Fruit fly (Drosophila melanogaster) whole organism, prepupa: ENCODE measurements around the gene CG4768.

Source experiments
- Blimp-1 ChIP-seq: fragments of 200-800 bp; sonication (Bioruptor generic); optimal IDR thresholded peaks from 3 replicates; lab custom pipeline; 2017; ENCODE audit warnings: missing biosample characterization, missing genetic modification characterization, mild to moderate bottlenecking, moderate library complexity, missing genetic modification reagents
- CG10631 ChIP-seq: fragments of 200-800 bp; sonication (Bioruptor generic); optimal IDR thresholded peaks from 2 replicates; lab custom pipeline; 2016; ENCODE audit warnings: missing biosample characterization, missing genetic modification characterization
- CG10669 ChIP-seq: fragments of 200-800 bp; sonication (Bioruptor generic); optimal IDR thresholded peaks from 3 replicates; lab custom pipeline; 2018; ENCODE audit warnings: missing biosample characterization, mild to moderate bottlenecking, missing genetic modification characterization, moderate library complexity
- CG11294 ChIP-seq: fragments of 200-800 bp; sonication (Bioruptor generic); IDR thresholded peaks from 2 replicates; pipeline ENCODE4 v1.3.6; 2022; ENCODE audit warnings: missing biosample characterization, missing genetic modification characterization
- CG11762 ChIP-seq: fragments of 200-800 bp; sonication (Bioruptor generic); optimal IDR thresholded peaks from 3 replicates; lab custom pipeline; 2016; ENCODE audit warnings: missing biosample characterization, missing genetic modification characterization; ENCODE audit not compliant: insufficient read depth
- CG11902 ChIP-seq: fragments of 200-800 bp; sonication (Bioruptor generic); optimal IDR thresholded peaks from 3 replicates; lab custom pipeline; 2016; ENCODE audit warnings: missing biosample characterization, missing genetic modification characterization
- CG1621 ChIP-seq: fragments of 200-800 bp; sonication (Bioruptor generic); optimal IDR thresholded peaks from 3 replicates; lab custom pipeline; 2018; ENCODE audit warnings: missing biosample characterization, mild to moderate bottlenecking, missing genetic modification characterization
- CG16779 ChIP-seq: fragments of 200-800 bp; sonication (Bioruptor generic); optimal IDR thresholded peaks from 3 replicates; lab custom pipeline; 2017; ENCODE audit warnings: missing biosample characterization, mild to moderate bottlenecking, missing genetic modification characterization
- CG3032 ChIP-seq: fragments of 200-800 bp; optimal IDR thresholded peaks from 2 replicates; lab custom pipeline; 2019; ENCODE audit warnings: missing biosample characterization, mild to moderate bottlenecking, missing genetic modification characterization, moderate library complexity
- CG31627 ChIP-seq: fragments of 200-800 bp; sonication (Bioruptor generic); optimal IDR thresholded peaks from 3 replicates; lab custom pipeline; 2016; ENCODE audit warnings: missing biosample characterization, missing genetic modification characterization
- CG32006 ChIP-seq: fragments of 200-800 bp; sonication (Bioruptor generic); optimal IDR thresholded peaks from 3 replicates; lab custom pipeline; 2017; ENCODE audit warnings: missing biosample characterization, mild to moderate bottlenecking, missing genetic modification characterization
- CG34406 ChIP-seq: fragments of 200-800 bp; sonication (Bioruptor generic); optimal IDR thresholded peaks from 3 replicates; lab custom pipeline; 2016; ENCODE audit warnings: missing biosample characterization, missing genetic modification characterization
- CG3919 ChIP-seq: fragments of 200-800 bp; sonication (Bioruptor generic); optimal IDR thresholded peaks from 3 replicates; lab custom pipeline; 2016; ENCODE audit warnings: missing biosample characterization, missing genetic modification characterization
- CG4318 ChIP-seq: fragments of 200-800 bp; sonication (Bioruptor generic); optimal IDR thresholded peaks from 3 replicates; lab custom pipeline; 2017; ENCODE audit warnings: missing biosample characterization, mild to moderate bottlenecking, missing genetic modification characterization
- CG6276 ChIP-seq: fragments of 200-800 bp; sonication (Bioruptor generic); optimal IDR thresholded peaks from 2 replicates; lab custom pipeline; 2017; ENCODE audit warnings: missing biosample characterization, mild to moderate bottlenecking, missing genetic modification characterization
- CG8319 ChIP-seq: fragments of 200-800 bp; sonication (Bioruptor generic); optimal IDR thresholded peaks from 3 replicates; lab custom pipeline; 2016; ENCODE audit warnings: missing biosample characterization, missing genetic modification characterization
- CG9139 ChIP-seq: fragments of 200-800 bp; sonication (Bioruptor generic); optimal IDR thresholded peaks from 3 replicates; lab custom pipeline; 2017; ENCODE audit warnings: missing biosample characterization, mild to moderate bottlenecking, missing genetic modification characterization
- Eip78C ChIP-seq: fragments of 200-800 bp; sonication (Bioruptor generic); peaks from one replicate; lab custom pipeline; 2016; ENCODE audit warnings: missing biosample characterization, missing genetic modification characterization
- Eip93F ChIP-seq: fragments of 200-800 bp; sonication (Bioruptor generic); optimal IDR thresholded peaks from 2 replicates; lab custom pipeline; 2016; ENCODE audit warnings: missing biosample characterization, mild to moderate bottlenecking, missing genetic modification characterization
- Ets21C ChIP-seq: fragments of 200-800 bp; sonication (Bioruptor generic); optimal IDR thresholded peaks from 3 replicates; lab custom pipeline; 2016; ENCODE audit warnings: missing biosample characterization, missing genetic modification characterization
- Ets96B ChIP-seq: fragments of 200-800 bp; optimal IDR thresholded peaks from 2 replicates; lab custom pipeline; 2019; ENCODE audit warnings: missing biosample characterization, mild to moderate bottlenecking, missing genetic modification characterization, moderate library complexity
- Gug ChIP-seq: fragments of 200-800 bp; sonication (Bioruptor generic); IDR thresholded peaks from 2 replicates; pipeline ENCODE4 v1.3.6; 2022; ENCODE audit warnings: missing biosample characterization, missing genetic modification characterization
- Hr38 ChIP-seq: sonication (Bioruptor generic); optimal IDR thresholded peaks from 2 replicates; lab custom pipeline; 2016; ENCODE audit warnings: missing biosample characterization, missing genetic modification characterization
- Hr39 ChIP-seq: fragments of 200-800 bp; sonication (Bioruptor generic); optimal IDR thresholded peaks from 2 replicates; lab custom pipeline; 2016; ENCODE audit warnings: missing biosample characterization, missing genetic modification characterization
- Hr4 ChIP-seq: fragments of 200-800 bp; sonication (Bioruptor generic); optimal IDR thresholded peaks from 3 replicates; lab custom pipeline; 2016; ENCODE audit warnings: missing biosample characterization, missing genetic modification characterization
- Met ChIP-seq: fragments of 200-800 bp; sonication (Bioruptor generic); optimal IDR thresholded peaks from 3 replicates; lab custom pipeline; 2016; ENCODE audit warnings: missing biosample characterization, missing genetic modification characterization
- Smox ChIP-seq: fragments of 200-800 bp; sonication (Bioruptor generic); optimal IDR thresholded peaks from 3 replicates; lab custom pipeline; 2016; ENCODE audit warnings: missing biosample characterization, missing genetic modification characterization
- Sox102F ChIP-seq: fragments of 200-800 bp; sonication (Bioruptor generic); optimal IDR thresholded peaks from 2 replicates; lab custom pipeline; 2016; ENCODE audit warnings: missing biosample characterization, mild to moderate bottlenecking, missing genetic modification characterization
- achi ChIP-seq: fragments of 200-800 bp; sonication (Bioruptor generic); optimal IDR thresholded peaks from 3 replicates; lab custom pipeline; 2016; ENCODE audit warnings: missing biosample characterization, missing genetic modification characterization
- acj6 ChIP-seq: fragments of 200-800 bp; sonication (Bioruptor generic); optimal IDR thresholded peaks from 3 replicates; lab custom pipeline; 2016; ENCODE audit warnings: missing biosample characterization, missing genetic modification characterization
- cyc ChIP-seq: fragments of 200-800 bp; sonication (Bioruptor generic); optimal IDR thresholded peaks from 3 replicates; lab custom pipeline; 2016; ENCODE audit warnings: missing biosample characterization, missing genetic modification characterization
- dac ChIP-seq: fragments of 200-800 bp; sonication (Bioruptor generic); optimal IDR thresholded peaks from 2 replicates; lab custom pipeline; 2017; ENCODE audit warnings: missing biosample characterization, mild to moderate bottlenecking, missing genetic modification characterization
- dsx ChIP-seq: fragments of 200-800 bp; optimal IDR thresholded peaks from 3 replicates; lab custom pipeline; 2019; ENCODE audit warnings: missing biosample characterization, mild to moderate bottlenecking, missing genetic modification characterization, moderate library complexity; ENCODE audit not compliant: poor library complexity, severe bottlenecking
- eg ChIP-seq: fragments of 200-800 bp; sonication (Bioruptor generic); IDR thresholded peaks from 3 replicates; pipeline ENCODE4 v1.3.6; 2022; ENCODE audit warnings: missing biosample characterization, missing genetic modification characterization
- fd59A ChIP-seq: fragments of 200-800 bp; sonication (Bioruptor generic); optimal IDR thresholded peaks from 2 replicates; lab custom pipeline; 2017; ENCODE audit warnings: missing biosample characterization, mild to moderate bottlenecking, missing genetic modification characterization, missing genetic modification reagents
- fd85E ChIP-seq: fragments of 200-800 bp; sonication (Bioruptor generic); optimal IDR thresholded peaks from 3 replicates; lab custom pipeline; 2016; ENCODE audit warnings: missing biosample characterization, missing genetic modification characterization
- fkh ChIP-seq: fragments of 200-800 bp; sonication (Bioruptor generic); optimal IDR thresholded peaks from 3 replicates; lab custom pipeline; 2017; ENCODE audit warnings: missing biosample characterization, mild to moderate bottlenecking, missing genetic modification characterization, moderate library complexity
- net ChIP-seq: fragments of 200-800 bp; sonication (Bioruptor generic); optimal IDR thresholded peaks from 3 replicates; lab custom pipeline; 2016; ENCODE audit warnings: missing biosample characterization, missing genetic modification characterization
- salr ChIP-seq, 2 experiments: fragments of 200-800 bp; sonication (Bioruptor generic); optimal IDR thresholded peaks; 3 replicates each; lab custom pipeline; 2016 to 2018; ENCODE audit warnings: missing biosample characterization in 2 of 2, missing genetic modification characterization in 2 of 2, mild to moderate bottlenecking in 1 of 2
- spab ChIP-seq: fragments of 200-800 bp; sonication (Bioruptor generic); optimal IDR thresholded peaks from 2 replicates; lab custom pipeline; 2017; ENCODE audit warnings: missing biosample characterization, mild to moderate bottlenecking, missing genetic modification characterization, missing genetic modification reagents
- ss ChIP-seq, 2 experiments: fragments of 200-800 bp; sonication (Bioruptor generic); optimal IDR thresholded peaks; 2 replicates in 1 of 2; 3 replicates in 1 of 2; lab custom pipeline; 2017 to 2018; ENCODE audit warnings: mild to moderate bottlenecking in 2 of 2, missing biosample characterization in 2 of 2, missing genetic modification characterization in 2 of 2, moderate library complexity in 1 of 2
- svp ChIP-seq: fragments of 200-800 bp; sonication (Bioruptor generic); peaks from one replicate; lab custom pipeline; 2016; ENCODE audit warnings: missing biosample characterization, missing genetic modification characterization
- topi ChIP-seq: fragments of 200-800 bp; sonication (Bioruptor generic); optimal IDR thresholded peaks from 3 replicates; lab custom pipeline; 2016; ENCODE audit warnings: missing biosample characterization, missing genetic modification characterization
- vri ChIP-seq: fragments of 200-800 bp; sonication (Bioruptor generic); optimal IDR thresholded peaks from 3 replicates; lab custom pipeline; 2016; ENCODE audit warnings: missing biosample characterization, mild to moderate bottlenecking, missing genetic modification characterization

CG4768 gene

DNA sequence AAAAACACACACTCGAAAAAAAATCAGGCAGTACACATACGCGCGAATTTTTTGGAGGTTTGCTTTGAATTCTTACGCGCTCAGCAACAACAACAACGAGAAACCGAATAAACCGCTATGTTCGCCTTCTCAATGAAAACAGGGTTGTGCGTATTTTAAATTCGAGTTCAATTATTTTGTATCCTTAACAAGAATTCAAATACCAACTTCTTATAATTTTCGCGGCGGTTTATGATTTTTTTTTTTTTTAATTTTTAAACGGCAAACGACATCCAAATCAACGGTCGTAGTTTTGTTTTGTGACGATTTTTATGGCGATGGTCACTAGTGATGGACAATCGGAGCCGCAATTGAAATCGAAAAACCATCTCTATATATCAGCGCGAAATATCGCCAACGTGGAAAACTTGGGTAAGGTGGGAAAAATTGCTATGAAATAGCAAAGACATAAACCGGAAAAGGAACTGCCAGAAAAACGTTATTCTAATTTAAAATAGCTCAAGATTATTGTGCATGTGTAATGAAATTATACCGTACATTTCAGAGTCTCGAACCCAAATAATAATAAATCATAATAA is 40.3 kb upstream of the CG4768 start, which contains the start of gene goe (continued):
- TF ChIP-seq Hr38 (GFP tag; lab: Kevin White, UChicago) (no peak), achi (GFP tag; lab: Kevin White, UChicago) (peak; percentile 49), dsx (GFP tag; lab: Kevin White, UChicago) (no peak), fd59A (GFP tag; lab: Kevin White, UChicago) (no peak), CG8319 (GFP tag; lab: Kevin White, UChicago) (peak; percentile 17), Ets21C (GFP tag; lab: Kevin White, UChicago) (peak; percentile 67), CG1621 (tag; lab: Kevin White, UChicago) (no peak), acj6 (peak; percentile 56), CG31627 (peak; percentile 80), vri (GFP tag; lab: Kevin White, UChicago) (peak; percentile 63), CG11762 (GFP tag; lab: Kevin White, UChicago) (no peak), Ets96B (tag; lab: Kevin White, UChicago) (no peak), Eip78C (GFP tag; lab: Kevin White, UChicago) (peak; percentile 83), CG11902 (GFP tag; lab: Kevin White, UChicago) (peak; percentile 27), CG3032 (tag; lab: Kevin White, UChicago) (peak; percentile 37), Hr39 (GFP tag; lab: Kevin White, UChicago) (peak; percentile 81)

DNA sequence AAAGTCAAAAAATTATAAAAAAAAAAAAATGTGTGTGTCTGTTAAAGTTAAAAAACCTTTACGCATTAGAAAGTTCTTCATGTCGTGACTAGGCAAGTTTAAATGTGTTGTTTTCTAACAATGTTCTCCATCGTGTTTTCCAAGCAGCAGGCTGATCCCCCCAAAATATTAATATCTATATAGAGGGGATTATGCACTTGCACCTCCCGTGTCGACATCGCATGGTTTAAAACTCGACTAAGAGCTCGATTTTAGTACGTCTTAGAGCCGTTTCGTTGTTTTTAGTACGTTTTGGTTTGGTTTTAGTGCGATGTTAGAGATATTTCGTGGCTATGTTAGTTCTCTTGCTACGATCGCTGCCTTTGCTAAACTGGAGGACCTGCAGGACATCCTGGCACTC is 38.9 kb upstream of the CG4768 start:
- TF ChIP-seq Smox (GFP tag; lab: Kevin White, UChicago) (no peak), fd85E (GFP tag; lab: Kevin White, UChicago) (no peak), CG11762 (GFP tag; lab: Kevin White, UChicago) (no peak), Hr39 (GFP tag; lab: Kevin White, UChicago) (no peak), vri (GFP tag; lab: Kevin White, UChicago) (no peak), CG11294 (GFP tag; lab: Robert Waterston, UW) (no peak), Hr38 (GFP tag; lab: Kevin White, UChicago) (no peak), Gug (no peak), CG10669 (GFP tag; lab: Kevin White, UChicago) (no peak), svp (GFP tag; lab: Kevin White, UChicago) (no peak), topi (no peak), CG3032 (tag; lab: Kevin White, UChicago) (no peak), ss (GFP tag; optimal IDR thresholded peaks at IDR 0.05; lab: Kevin White, UChicago) (no peak), Ets96B (tag; lab: Kevin White, UChicago) (no peak), CG1621 (tag; lab: Kevin White, UChicago) (no peak), Sox102F (no peak)

DNA sequence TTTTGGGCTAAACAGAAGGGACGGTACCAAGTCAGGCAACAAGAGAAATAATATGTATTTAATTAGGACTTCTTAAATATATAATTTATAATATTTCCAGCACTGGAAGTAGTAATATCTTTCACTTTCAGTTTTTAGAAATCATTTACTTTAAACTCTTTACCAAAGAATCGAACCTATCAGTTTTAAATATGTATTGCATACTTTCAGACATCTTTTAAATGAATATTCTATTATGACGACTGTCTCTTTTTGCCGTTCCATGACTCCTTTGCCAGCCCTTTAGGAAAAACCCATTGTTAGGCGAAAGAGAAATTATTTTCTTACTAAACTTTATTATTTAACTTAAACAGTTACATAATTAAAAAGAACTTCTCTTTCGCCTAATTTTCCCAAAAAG is 34.3 kb upstream of the CG4768 start:
- TF ChIP-seq CG3919 (GFP tag; lab: Kevin White, UChicago) (no peak), CG11294 (GFP tag; lab: Robert Waterston, UW) (no peak), cyc (no peak), CG11762 (GFP tag; lab: Kevin White, UChicago) (no peak), Ets21C (GFP tag; lab: Kevin White, UChicago) (no peak), Hr4 (GFP tag; lab: Kevin White, UChicago) (no peak), spab (no peak), CG9139 (GFP tag; lab: Kevin White, UChicago) (no peak), CG6276 (GFP tag; lab: Kevin White, UChicago) (no peak), salr (GFP tag; optimal IDR thresholded peaks at IDR 0.05; lab: Kevin White, UChicago) (no peak), fd59A (GFP tag; lab: Kevin White, UChicago) (no peak), CG4318 (GFP tag; lab: Kevin White, UChicago) (no peak), Hr39 (GFP tag; lab: Kevin White, UChicago) (no peak)

- no peak for TF ChIP-seq CG32006 (GFP tag; lab: Kevin White, UChicago)
- no peak for TF ChIP-seq CG34406 (GFP tag; lab: Kevin White, UChicago)
- no peak for TF ChIP-seq CG4318 (GFP tag; lab: Kevin White, UChicago)
- no peak for TF ChIP-seq fkh (GFP tag; lab: Kevin White, UChicago)
- no peak for TF ChIP-seq Blimp-1 (GFP tag; lab: Kevin White, UChicago)
- no peak for TF ChIP-seq dac
- TF ChIP-seq CG16779 (tag; lab: Kevin White, UChicago) = no peak
- no peak for TF ChIP-seq Eip93F (GFP tag; lab: Kevin White, UChicago)
- no peak for TF ChIP-seq eg
- TF ChIP-seq Sox102F = no peak
- no peak for TF ChIP-seq net (GFP tag; lab: Kevin White, UChicago)
- no peak for TF ChIP-seq CG1621 (tag; lab: Kevin White, UChicago)
- TF ChIP-seq Eip78C (GFP tag; lab: Kevin White, UChicago) = peak; percentile 63
- TF ChIP-seq CG10631 (GFP tag; lab: Kevin White, UChicago) = peak; percentile 3
- TF ChIP-seq Smox (GFP tag; lab: Kevin White, UChicago) = no peak
- peak; percentile 2 for TF ChIP-seq CG3919 (GFP tag; lab: Kevin White, UChicago)
- peak; percentile 7 for TF ChIP-seq Met (GFP tag; lab: Kevin White, UChicago)
Observed at dm6 chrX:16760542-16760941, 31.4 kb upstream of the CG4768 start.
